Worm (Caenorhabditis elegans): Measurements from ENCODE around the gene H38K22.7.

ce11 chrIII:4272864-4273263 lies 48.6 kb upstream of the H38K22.7 start:
- no peak for TF ChIP-seq W03F9.2 (tag; optimal IDR thresholded peaks at IDR 0.05)
- TF ChIP-seq him-1 (tag; optimal IDR thresholded peaks at IDR 0.05) = no peak

Measured in whole organism, L4/young adult.